Fruit fly (Drosophila melanogaster): ENCODE results near the gene vvl.

dm6 chr3L:6771208-6771607, 18.8 kb upstream of the vvl start:
- no peak for TF ChIP-seq CG1621 (tag; optimal IDR thresholded peaks at IDR 0.05)
- TF ChIP-seq Blimp-1 (GFP tag; optimal IDR thresholded peaks at IDR 0.05): no peak
- TF ChIP-seq CG15336 (GFP tag; IDR thresholded peaks at IDR 0.05): no peak
- TF ChIP-seq Eip93F (GFP tag; optimal IDR thresholded peaks at IDR 0.05): no peak
- TF ChIP-seq dsx (GFP tag; optimal IDR thresholded peaks at IDR 0.05; ENCODE audit: poor library complexity, severe bottlenecking): peak; percentile 28
- no peak for TF ChIP-seq CG6854 (GFP tag; optimal IDR thresholded peaks at IDR 0.05)
- no peak for TF ChIP-seq eg (GFP tag; IDR thresholded peaks at IDR 0.05)
- TF ChIP-seq svp (GFP tag): peak; percentile 82
- no peak for TF ChIP-seq CG8119 (GFP tag; IDR thresholded peaks at IDR 0.05)
- peak; percentile 39 for TF ChIP-seq CG3032 (tag; optimal IDR thresholded peaks at IDR 0.05)
- TF ChIP-seq Eip78C (GFP tag): peak; percentile 83
- no peak for TF ChIP-seq CG11294 (GFP tag; IDR thresholded peaks at IDR 0.05)
- TF ChIP-seq Met (GFP tag; optimal IDR thresholded peaks at IDR 0.05): peak; percentile 71
- peak; percentile 68 for TF ChIP-seq lz (GFP tag; optimal IDR thresholded peaks at IDR 0.05)
